Fruit fly (Drosophila melanogaster) Kc167 (cell line): Measurements from ENCODE around the gene Akt.

ENCODE experiments used
- Myc ChIP-seq: fragments of >200 bp; optimal IDR thresholded peaks from 2 replicates; lab custom pipeline; 2017; ENCODE audit warnings: missing external identifiers
- Sin3A ChIP-seq: fragments of >200 bp; optimal IDR thresholded peaks from 2 replicates; lab custom pipeline; 2018; ENCODE audit warnings: missing external identifiers
- h ChIP-seq: fragments of >200 bp; optimal IDR thresholded peaks from 3 replicates; lab custom pipeline; 2018; ENCODE audit warnings: missing external identifiers
- insv ChIP-seq: fragments of >200 bp; optimal IDR thresholded peaks from 3 replicates; lab custom pipeline; 2018; ENCODE audit warnings: missing external identifiers
- psq ChIP-seq: fragments of >200 bp; optimal IDR thresholded peaks from 2 replicates; lab custom pipeline; 2017; ENCODE audit warnings: missing external identifiers
- ttk ChIP-seq: sonication (Bioruptor generic); optimal IDR thresholded peaks from 2 replicates; lab custom pipeline; 2017; ENCODE audit warnings: missing external identifiers

dm6 chr3R:16117359-16117758, 18.3 kb downstream of the Akt start:
- TF ChIP-seq psq (no peak), insv (lab: Kevin White, UChicago) (no peak), ttk (no peak), Myc (lab: Kevin White, UChicago) (no peak), h (lab: Kevin White, UChicago) (no peak), Sin3A (no peak)
